Fruit fly (Drosophila melanogaster): ENCODE results near the gene Aps.

Aps gene

dm6 chr3L:10867778-10868382 is 31.0 kb downstream of the Aps start (continued):
- no peak for TF ChIP-seq dmrt93B (GFP tag; optimal IDR thresholded peaks at IDR 0.05)
- peak; percentile 23 for TF ChIP-seq br (GFP tag; optimal IDR thresholded peaks at IDR 0.05)
- TF ChIP-seq OdsH (GFP tag; optimal IDR thresholded peaks at IDR 0.05): no peak
- TF ChIP-seq rgr (GFP tag; optimal IDR thresholded peaks at IDR 0.05): peak; percentile 16
- no peak for TF ChIP-seq Hnf4 (GFP tag; optimal IDR thresholded peaks at IDR 0.05)
- no peak for TF ChIP-seq woc (GFP tag; optimal IDR thresholded peaks at IDR 0.05)
- no peak for TF ChIP-seq usp (GFP tag; optimal IDR thresholded peaks at IDR 0.05)
- peak; percentile 50 for TF ChIP-seq psq (GFP tag; optimal IDR thresholded peaks at IDR 0.05)
- no peak for TF ChIP-seq Dfd (GFP tag; optimal IDR thresholded peaks at IDR 0.05)

dm6 chr3L:10867380-10867648 is 31.6 kb downstream of the Aps start:
- TF ChIP-seq dl (GFP tag; optimal IDR thresholded peaks at IDR 0.05; ENCODE audit: insufficient read depth in 1 of 2, partially characterized antibody in 2 of 2) (no peak), Abd-B (GFP tag; optimal IDR thresholded peaks at IDR 0.05) (no peak), HLH106 (tag; optimal IDR thresholded peaks at IDR 0.05) (no peak), Sp1 (GFP tag; optimal IDR thresholded peaks at IDR 0.05) (no peak), OdsH (GFP tag; optimal IDR thresholded peaks at IDR 0.05) (no peak), Jra (GFP tag; optimal IDR thresholded peaks at IDR 0.05) (no peak), Mio (GFP tag; optimal IDR thresholded peaks at IDR 0.05) (no peak)

DNA sequence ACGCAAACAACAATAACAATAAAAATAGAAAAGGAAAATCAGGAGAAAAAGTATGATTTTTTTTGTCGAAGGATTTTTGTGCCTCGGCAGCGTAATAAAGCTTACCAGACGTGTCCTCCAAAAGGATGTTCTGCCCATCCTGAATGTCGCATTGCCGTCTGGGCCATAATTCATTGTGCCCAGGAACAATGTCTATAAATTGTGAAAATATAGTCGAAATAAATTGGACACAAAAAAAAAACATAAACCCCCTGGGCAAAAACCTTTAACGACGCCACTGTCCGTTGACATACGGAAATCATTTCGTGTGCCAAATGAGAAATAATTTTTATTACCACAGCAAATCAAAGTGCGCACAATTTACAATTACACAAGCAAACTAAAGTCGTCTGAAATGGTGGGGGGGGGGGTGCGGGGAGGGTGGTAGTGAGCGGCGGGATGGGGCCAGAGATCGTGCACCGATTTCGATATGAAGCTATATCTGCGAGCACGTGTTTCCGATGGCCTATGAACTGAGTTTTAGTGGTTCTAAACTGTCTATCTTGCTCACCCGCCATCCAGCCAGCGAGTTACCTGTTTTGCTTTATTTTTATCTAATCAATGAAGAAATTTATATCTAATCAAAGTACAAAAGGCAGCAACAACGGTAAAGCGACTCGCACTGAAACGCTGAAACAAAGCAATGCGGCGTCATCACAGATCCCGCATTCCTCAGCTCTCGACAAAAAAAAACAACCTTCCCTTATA is 32.1 kb downstream of the Aps start:
- TF ChIP-seq dl (GFP tag; optimal IDR thresholded peaks at IDR 0.05; ENCODE audit: insufficient read depth in 1 of 2, partially characterized antibody in 2 of 2) (no peak), OdsH (GFP tag; optimal IDR thresholded peaks at IDR 0.05) (peak; percentile 3), foxo (GFP tag; optimal IDR thresholded peaks at IDR 0.05) (peak in 1 of 2 experiments; percentile 5), Vsx2 (GFP tag; optimal IDR thresholded peaks at IDR 0.05; ENCODE audit: partially characterized antibody) (no peak)

DNA sequence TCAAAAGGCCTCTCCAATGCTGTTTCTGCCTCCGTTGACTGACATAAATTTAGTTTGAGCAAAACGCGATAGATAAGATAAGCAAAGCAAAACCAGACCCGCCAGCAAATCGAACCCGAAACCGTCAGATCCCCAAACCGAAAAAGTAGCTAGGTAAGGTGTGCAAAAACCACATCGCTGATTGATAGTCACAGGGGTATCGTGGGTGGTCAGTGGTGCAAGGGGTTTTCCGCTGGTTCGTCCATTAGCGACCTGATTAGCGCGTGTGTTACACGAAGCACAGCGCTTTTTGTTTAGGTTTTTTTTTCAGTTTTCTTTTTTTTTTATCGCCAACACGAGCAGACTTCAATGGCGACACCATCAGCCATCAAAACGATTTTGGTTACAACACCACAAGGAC is 35.0 kb downstream of the Aps start:
- TF ChIP-seq Mio (GFP tag; optimal IDR thresholded peaks at IDR 0.05): no peak
- TF ChIP-seq brk (GFP tag; optimal IDR thresholded peaks at IDR 0.05): no peak
- no peak for TF ChIP-seq psq (GFP tag; optimal IDR thresholded peaks at IDR 0.05)
- TF ChIP-seq Vsx2 (GFP tag; optimal IDR thresholded peaks at IDR 0.05; ENCODE audit: partially characterized antibody): peak; percentile 67
- TF ChIP-seq lola (GFP tag; optimal IDR thresholded peaks at IDR 0.05): no peak
- TF ChIP-seq fru (GFP tag; optimal IDR thresholded peaks at IDR 0.05): peak; percentile 22
- no peak for TF ChIP-seq CG9705 (GFP tag; optimal IDR thresholded peaks at IDR 0.05)
- no peak for TF ChIP-seq Dif (GFP tag; optimal IDR thresholded peaks at IDR 0.05; ENCODE audit: partially characterized antibody)
- no peak for TF ChIP-seq br (GFP tag; optimal IDR thresholded peaks at IDR 0.05)
- no peak for TF ChIP-seq Rel (GFP tag; optimal IDR thresholded peaks at IDR 0.05)
- TF ChIP-seq Rel (tag; optimal IDR thresholded peaks at IDR 0.05): peak; percentile 9

dm6 chr3L:10862544-10863474 is 36.1 kb downstream of the Aps start:
- TF ChIP-seq Vsx2 (GFP tag; optimal IDR thresholded peaks at IDR 0.05; ENCODE audit: partially characterized antibody): peak; percentile 77
- peak; percentile 32 for TF ChIP-seq tai (GFP tag; optimal IDR thresholded peaks at IDR 0.05)
- TF ChIP-seq pan (optimal IDR thresholded peaks at IDR 0.05): no peak
- TF ChIP-seq jim (GFP tag; optimal IDR thresholded peaks at IDR 0.05): no peak
